Fruit fly (Drosophila melanogaster) whole organism, embryonic: ENCODE data around the gene CG31294.

ENCODE experiments used
- Aef1 ChIP-seq: fragments of 200-800 bp; sonication (Bioruptor generic); IDR thresholded peaks from 3 replicates; pipeline ENCODE4 v1.3.6; 2022; ENCODE audit warnings: missing biosample characterization, missing genetic modification characterization
- Awh ChIP-seq: fragments of 200-800 bp; sonication (Bioruptor generic); IDR thresholded peaks from 2 replicates; pipeline ENCODE4, ENCODE4 v1.3.6; 2022; ENCODE audit warnings: missing biosample characterization, missing genetic modification characterization
- CG10147 ChIP-seq: fragments of 200-800 bp; sonication (Bioruptor generic); optimal IDR thresholded peaks from 2 replicates; lab custom pipeline; 2019; ENCODE audit warnings: missing biosample characterization, mild to moderate bottlenecking, missing genetic modification characterization, moderate library complexity
- CG11247 ChIP-seq: fragments of 200-800 bp; sonication (Bioruptor generic); IDR thresholded peaks from 2 replicates; pipeline ENCODE4 v1.3.6; 2022; ENCODE audit warnings: missing biosample characterization, missing genetic modification characterization
- CG11504 ChIP-seq: fragments of 200-800 bp; sonication (Bioruptor generic); optimal IDR thresholded peaks from 3 replicates; lab custom pipeline; 2019; ENCODE audit warnings: missing biosample characterization, mild to moderate bottlenecking, missing genetic modification characterization, moderate library complexity
- CG11560 ChIP-seq: fragments of 200-800 bp; sonication (Bioruptor generic); IDR thresholded peaks from 3 replicates; pipeline ENCODE4 v1.3.6; 2022; ENCODE audit warnings: missing biosample characterization, missing genetic modification characterization
- CG12219 ChIP-seq: fragments of 200-800 bp; sonication (Bioruptor generic); optimal IDR thresholded peaks from 3 replicates; lab custom pipeline; 2018; ENCODE audit warnings: missing biosample characterization, mild to moderate bottlenecking, missing genetic modification characterization
- CG12769 ChIP-seq: fragments of 200-800 bp; sonication (Bioruptor generic); optimal IDR thresholded peaks from 2 replicates; lab custom pipeline; 2019; ENCODE audit warnings: missing biosample characterization, mild to moderate bottlenecking, missing genetic modification characterization, moderate library complexity
- CG13775 ChIP-seq: fragments of 200-800 bp; sonication (Bioruptor generic); optimal IDR thresholded peaks from 3 replicates; lab custom pipeline; 2017; ENCODE audit warnings: missing biosample characterization, mild to moderate bottlenecking, missing genetic modification characterization
- CG14050 ChIP-seq: fragments of 200-800 bp; sonication (Bioruptor generic); IDR thresholded peaks from 3 replicates; pipeline ENCODE4 v1.3.6; 2022; ENCODE audit warnings: missing biosample characterization, missing genetic modification characterization
- CG15514 ChIP-seq: fragments of 200-800 bp; sonication (Bioruptor generic); optimal IDR thresholded peaks from 3 replicates; lab custom pipeline; 2017; ENCODE audit warnings: missing biosample characterization, missing genetic modification characterization, mild to moderate bottlenecking, moderate library complexity, missing genetic modification reagents
- CG1602 ChIP-seq: fragments of 200-800 bp; sonication (Bioruptor generic); optimal IDR thresholded peaks from 3 replicates; lab custom pipeline; 2016; ENCODE audit warnings: missing biosample characterization, missing genetic modification characterization
- CG16779 ChIP-seq: fragments of 200-800 bp; sonication (Bioruptor generic); IDR thresholded peaks from 2 replicates; pipeline ENCODE4 v1.3.6; 2022; ENCODE audit warnings: missing biosample characterization, missing genetic modification characterization
- CG2116 ChIP-seq: fragments of 200-800 bp; sonication (Bioruptor generic); optimal IDR thresholded peaks from 3 replicates; lab custom pipeline; 2018; ENCODE audit warnings: missing biosample characterization, mild to moderate bottlenecking, missing genetic modification characterization
- CG32772 ChIP-seq: fragments of 200-800 bp; sonication (Bioruptor generic); IDR thresholded peaks from 2 replicates; pipeline ENCODE4 v1.3.6; 2022; ENCODE audit warnings: missing biosample characterization, missing genetic modification characterization
- CG3995 ChIP-seq: fragments of 200-800 bp; sonication (Bioruptor generic); optimal IDR thresholded peaks from 3 replicates; lab custom pipeline; 2016; ENCODE audit warnings: missing biosample characterization, missing genetic modification characterization
- CG4854 ChIP-seq: fragments of 200-800 bp; sonication (Bioruptor generic); optimal IDR thresholded peaks from 2 replicates; lab custom pipeline; 2016; ENCODE audit warnings: missing biosample characterization, missing genetic modification characterization, inconsistent platforms
- CG5180 ChIP-seq: fragments of 200-800 bp; sonication (Bioruptor generic); optimal IDR thresholded peaks from 3 replicates; lab custom pipeline; 2017; ENCODE audit warnings: missing biosample characterization, missing genetic modification characterization, mild to moderate bottlenecking, moderate library complexity, missing genetic modification reagents
- CG7372 ChIP-seq: fragments of 200-800 bp; sonication (Bioruptor generic); IDR thresholded peaks from 2 replicates; pipeline ENCODE4 v1.3.6; 2022; ENCODE audit warnings: missing biosample characterization, missing genetic modification characterization
- CG7786 ChIP-seq: fragments of 200-800 bp; sonication (Bioruptor generic); optimal IDR thresholded peaks from 2 replicates; lab custom pipeline; 2016; ENCODE audit warnings: missing biosample characterization, missing genetic modification characterization
- CG8290 ChIP-seq, 3 experiments: fragments of 200-800 bp; sonication (Bioruptor generic); optimal IDR thresholded peaks; 2 replicates each; lab custom pipeline; 2016 to 2019; ENCODE audit warnings: missing biosample characterization in 3 of 3, missing genetic modification characterization in 3 of 3, mild to moderate bottlenecking in 2 of 3, moderate library complexity in 1 of 3
- CG8765 ChIP-seq: fragments of 200-800 bp; sonication (Bioruptor generic); IDR thresholded peaks from 2 replicates; pipeline ENCODE4 v1.3.6; 2022; ENCODE audit warnings: missing biosample characterization, missing genetic modification characterization
- CG9215 ChIP-seq: fragments of 200-800 bp; sonication (Bioruptor generic); IDR thresholded peaks from 2 replicates; pipeline ENCODE4 v1.3.6; 2022; ENCODE audit warnings: missing biosample characterization, missing genetic modification characterization
- Chrac-16 ChIP-seq: fragments of 200-800 bp; sonication (Bioruptor generic); optimal IDR thresholded peaks from 3 replicates; lab custom pipeline; 2016; ENCODE audit warnings: missing biosample characterization, missing genetic modification characterization
- H2.0 ChIP-seq: fragments of 200-800 bp; sonication (Bioruptor generic); IDR thresholded peaks from 2 replicates; pipeline ENCODE4 v1.3.6; 2022; ENCODE audit warnings: missing biosample characterization, missing genetic modification characterization
- Hsf ChIP-seq: fragments of 200-800 bp; sonication (Bioruptor generic); optimal IDR thresholded peaks from 3 replicates; lab custom pipeline; 2016; ENCODE audit warnings: missing biosample characterization, missing genetic modification characterization
- MBD-R2 ChIP-seq: fragments of 200-800 bp; sonication (Bioruptor generic); IDR thresholded peaks from 2 replicates; pipeline ENCODE4 v1.3.6; 2022; ENCODE audit warnings: missing biosample characterization, missing genetic modification characterization
- Mrtf ChIP-seq: fragments of 200-800 bp; sonication (Bioruptor generic); IDR thresholded peaks from 3 replicates; pipeline ENCODE4 v1.3.6; 2022; ENCODE audit warnings: missing biosample characterization, missing genetic modification characterization
- PHDP ChIP-seq: fragments of 200-800 bp; sonication (Bioruptor generic); optimal IDR thresholded peaks from 3 replicates; lab custom pipeline; 2018; ENCODE audit warnings: missing biosample characterization, mild to moderate bottlenecking, missing genetic modification characterization, moderate library complexity
- Rfx ChIP-seq: fragments of 200-800 bp; sonication (Bioruptor generic); IDR thresholded peaks from 2 replicates; pipeline ENCODE4 v1.3.6; 2022; ENCODE audit warnings: missing biosample characterization, missing genetic modification characterization
- Taf1 ChIP-seq: fragments of 200-800 bp; sonication (Bioruptor generic); IDR thresholded peaks from 2 replicates; pipeline ENCODE4 v1.3.6; 2022; ENCODE audit warnings: missing biosample characterization, missing genetic modification characterization
- Xrp1 ChIP-seq: fragments of 200-800 bp; sonication (Bioruptor generic); IDR thresholded peaks from 2 replicates; pipeline ENCODE4 v1.3.6; 2022; ENCODE audit warnings: missing biosample characterization, missing genetic modification characterization
- abd-A ChIP-seq: fragments of 200-800 bp; sonication (Bioruptor generic); optimal IDR thresholded peaks from 3 replicates; lab custom pipeline; 2019; ENCODE audit warnings: missing biosample characterization, mild to moderate bottlenecking, missing genetic modification characterization, moderate library complexity
- ap ChIP-seq: fragments of 200-800 bp; sonication (Bioruptor generic); IDR thresholded peaks from 2 replicates; pipeline ENCODE4 v1.3.6; 2022; ENCODE audit warnings: missing biosample characterization, missing genetic modification characterization
- crc ChIP-seq: fragments of 200-800 bp; sonication (Bioruptor generic); optimal IDR thresholded peaks from 2 replicates; lab custom pipeline; 2016; ENCODE audit warnings: missing biosample characterization, missing genetic modification characterization
- crol ChIP-seq: fragments of 200-800 bp; sonication (Bioruptor generic); IDR thresholded peaks from 2 replicates; pipeline ENCODE4 v1.3.6; 2022; ENCODE audit warnings: missing biosample characterization, missing genetic modification characterization
- da ChIP-seq: fragments of 200-800 bp; sonication (Bioruptor generic); optimal IDR thresholded peaks from 2 replicates; lab custom pipeline; 2016; ENCODE audit warnings: missing biosample characterization, missing genetic modification characterization
- danr ChIP-seq: fragments of 200-800 bp; sonication (Bioruptor generic); IDR thresholded peaks from 2 replicates; pipeline ENCODE4 v1.3.6; 2022; ENCODE audit warnings: missing biosample characterization, missing genetic modification characterization
- dimm ChIP-seq: fragments of 200-800 bp; sonication (Bioruptor generic); IDR thresholded peaks from 2 replicates; pipeline ENCODE4 v1.3.6; 2022; ENCODE audit warnings: missing biosample characterization, missing genetic modification characterization
- her ChIP-seq: fragments of 200-800 bp; sonication (Bioruptor generic); optimal IDR thresholded peaks from 2 replicates; lab custom pipeline; 2016; ENCODE audit warnings: missing biosample characterization, missing genetic modification characterization
- nerfin-1 ChIP-seq: fragments of 200-800 bp; sonication (Bioruptor generic); optimal IDR thresholded peaks from 3 replicates; lab custom pipeline; 2019; ENCODE audit warnings: missing biosample characterization, mild to moderate bottlenecking, missing genetic modification characterization, moderate library complexity
- ranshi ChIP-seq: fragments of 200-800 bp; sonication (Bioruptor generic); IDR thresholded peaks from 2 replicates; pipeline ENCODE4 v1.3.6; 2022; ENCODE audit warnings: missing biosample characterization, missing genetic modification characterization
- ro ChIP-seq: fragments of 200-800 bp; sonication (Bioruptor generic); IDR thresholded peaks from 2 replicates; pipeline ENCODE4 v1.3.6; 2022; ENCODE audit warnings: missing biosample characterization, missing genetic modification characterization
- sc ChIP-seq, 3 experiments: fragments of >200 bp in 2 of 3; fragments of 200-800 bp in 1 of 3; sonication (Bioruptor generic) in 1 of 3; optimal IDR thresholded peaks; 2 replicates in 2 of 3; 3 replicates in 1 of 3; lab custom pipeline; 2017; ENCODE audit warnings: mild to moderate bottlenecking in 1 of 3, missing biosample characterization in 1 of 3, missing genetic modification characterization in 1 of 3, missing genetic modification reagents in 1 of 3
- sima ChIP-seq: fragments of 200-800 bp; sonication (Bioruptor generic); optimal IDR thresholded peaks from 2 replicates; lab custom pipeline; 2016; ENCODE audit warnings: missing biosample characterization, missing genetic modification characterization
- ssp ChIP-seq: fragments of 200-800 bp; sonication (Bioruptor generic); IDR thresholded peaks from 2 replicates; pipeline ENCODE4 v1.3.6; 2022; ENCODE audit warnings: missing biosample characterization, missing genetic modification characterization
- tio ChIP-seq: fragments of 200-800 bp; sonication (Bioruptor generic); optimal IDR thresholded peaks from 2 replicates; lab custom pipeline; 2017; ENCODE audit warnings: missing biosample characterization, missing genetic modification characterization, inconsistent platforms
- unpg ChIP-seq: fragments of 200-800 bp; sonication (Bioruptor generic); optimal IDR thresholded peaks from 3 replicates; lab custom pipeline; 2018; ENCODE audit warnings: missing biosample characterization, mild to moderate bottlenecking, missing genetic modification characterization, moderate library complexity
- zfh1 ChIP-seq: fragments of 200-800 bp; sonication (Bioruptor generic); IDR thresholded peaks from 3 replicates; pipeline ENCODE4 v1.3.6; 2022; ENCODE audit warnings: missing biosample characterization, missing genetic modification characterization

The CG31294 gene

dm6 chr3R:15676186-15677073, 40.0 kb downstream of the CG31294 start (continued):
- TF ChIP-seq CG8290 (GFP tag; optimal IDR thresholded peaks at IDR 0.05; lab: Kevin White, UChicago) (peak; percentile 61), CG8290 (tag; optimal IDR thresholded peaks at IDR 0.05; lab: Kevin White, UChicago) (peak in 1 of 2 experiments; percentile 64), da (GFP tag; lab: Kevin White, UChicago) (no peak), sc (optimal IDR thresholded peaks at IDR 0.05; lab: Kevin White, UChicago) (no peak), sc (GFP tag; optimal IDR thresholded peaks at IDR 0.05; lab: Kevin White, UChicago) (peak; percentile 64), H2.0 (peak; percentile 39; the same call in 1 of the 2 replicates), danr (GFP tag; lab: Robert Waterston, UW) (no peak), CG12769 (tag; lab: Kevin White, UChicago) (peak; percentile 32), ro (GFP tag; lab: Robert Waterston, UW) (no peak), CG7786 (GFP tag; lab: Kevin White, UChicago) (no peak), CG11560 (tag; lab: Robert Waterston, UW) (no peak), CG16779 (GFP tag; lab: Robert Waterston, UW) (no peak), CG13775 (GFP tag; lab: Kevin White, UChicago) (peak; percentile 48), Aef1 (no peak), CG2116 (GFP tag; lab: Kevin White, UChicago) (peak; percentile 76), CG14050 (GFP tag; lab: Robert Waterston, UW) (0 out of 3 replicates have a peak, but pooled peaks have one; percentile 17), Mrtf (GFP tag; lab: Robert Waterston, UW) (peak; percentile 21; the same call in 1 of the 3 replicates), Chrac-16 (GFP tag; lab: Kevin White, UChicago) (peak; percentile 36), ap (GFP tag; lab: Robert Waterston, UW) (peak; percentile 43; the same call in 1 of the 2 replicates), CG4854 (GFP tag; lab: Kevin White, UChicago) (no peak), unpg (GFP tag; lab: Kevin White, UChicago) (peak; percentile 64), Awh (GFP tag; lab: Robert Waterston, UW) (peak; percentile 61), CG9215 (GFP tag; lab: Robert Waterston, UW) (no peak), CG10147 (GFP tag; lab: Kevin White, UChicago) (no peak), CG32772 (GFP tag; lab: Robert Waterston, UW) (peak; percentile 44; the same call in 1 of the 2 replicates), CG8765 (GFP tag; lab: Robert Waterston, UW) (no peak), CG11504 (tag; lab: Kevin White, UChicago) (peak; percentile 36), Rfx (GFP tag; lab: Robert Waterston, UW) (no peak), MBD-R2 (GFP tag; lab: Robert Waterston, UW) (no peak), crc (no peak), ssp (GFP tag; lab: Robert Waterston, UW) (peak; percentile 17; the same call in 1 of the 2 replicates), Hsf (GFP tag; lab: Kevin White, UChicago) (peak; percentile 50), her (GFP tag; lab: Kevin White, UChicago) (peak; percentile 34), CG15514 (no peak), dimm (GFP tag; lab: Robert Waterston, UW) (no peak), CG5180 (GFP tag; lab: Kevin White, UChicago) (no peak), Xrp1 (GFP tag; lab: Robert Waterston, UW) (peak; percentile 75), CG12219 (peak; percentile 55), sima (no peak), PHDP (peak; percentile 57), crol (GFP tag; lab: Robert Waterston, UW) (peak; percentile 75), Taf1 (GFP tag; lab: Robert Waterston, UW) (no peak), nerfin-1 (tag; lab: Kevin White, UChicago) (peak; percentile 49), ranshi (peak; percentile 60; the same call in 1 of the 2 replicates), zfh1 (GFP tag; lab: Robert Waterston, UW) (peak; percentile 74), CG11247 (GFP tag; lab: Robert Waterston, UW) (peak; percentile 7; the same call in 1 of the 2 replicates), abd-A (tag; lab: Kevin White, UChicago) (no peak), CG3995 (no peak), tio (GFP tag; lab: Kevin White, UChicago) (peak; percentile 53), CG1602 (GFP tag; lab: Kevin White, UChicago) (peak; percentile 66), CG7372 (GFP tag; lab: Robert Waterston, UW) (no peak)
